Worm (Caenorhabditis elegans) whole organism, L3 larva: ENCODE data around the gene pmp-5.
A peak's percentile ranks its signal among the peaks of the same experiment; 100 is the strongest.

Experiments used
- R02D3.7 ChIP-seq: fragments of 150-350 bp; optimal IDR thresholded peaks from 2 replicates; lab custom pipeline; 2014; ENCODE audit warnings: missing biosample characterization, missing genetic modification characterization
- ZK546.5 ChIP-seq: sonication (generic microtip); optimal IDR thresholded peaks from 2 replicates; lab custom pipeline; 2017; ENCODE audit warnings: missing biosample characterization, missing genetic modification characterization
- aly-2 ChIP-seq: fragments of 150-350 bp; optimal IDR thresholded peaks from 2 replicates; lab custom pipeline; 2014; ENCODE audit warnings: missing biosample characterization, missing genetic modification characterization
- ama-1 ChIP-seq: fragments of 150-350 bp; optimal IDR thresholded peaks from 2 replicates; lab custom pipeline; 2018
- ceh-16 ChIP-seq: sonication (generic microtip); optimal IDR thresholded peaks from 2 replicates; lab custom pipeline; 2017; ENCODE audit warnings: missing biosample characterization, missing genetic modification characterization
- ceh-82 ChIP-seq: fragments of 150-350 bp; optimal IDR thresholded peaks from 2 replicates; lab custom pipeline; 2014; ENCODE audit warnings: missing biosample characterization, missing genetic modification characterization
- daf-12 ChIP-seq: fragments of 150-350 bp; optimal IDR thresholded peaks from 2 replicates; lab custom pipeline; 2014; ENCODE audit warnings: missing biosample characterization, missing genetic modification reagents, missing genetic modification characterization
- egl-27 ChIP-seq: sonication (generic microtip); optimal IDR thresholded peaks from 4 replicates; lab custom pipeline; 2017; ENCODE audit warnings: missing biosample characterization, missing genetic modification reagents, missing genetic modification characterization
- elt-1 ChIP-seq: fragments of 150-350 bp; optimal IDR thresholded peaks from 2 replicates; lab custom pipeline; 2014; ENCODE audit warnings: missing biosample characterization, missing genetic modification characterization
- elt-2 ChIP-seq: sonication (generic microtip); optimal IDR thresholded peaks from 2 replicates; lab custom pipeline; 2016; ENCODE audit warnings: missing genetic modification reagents, mild to moderate bottlenecking, missing genetic modification characterization, missing compliant biosample characterization
- elt-3 ChIP-seq, 3 experiments: fragments of 150-350 bp in 1 of 3; sonication (generic microtip) in 2 of 3; optimal IDR thresholded peaks; 2 replicates in 2 of 3; 4 replicates in 1 of 3; lab custom pipeline; 2014 to 2017; ENCODE audit warnings: missing biosample characterization in 3 of 3, missing genetic modification characterization in 3 of 3
- eor-1 ChIP-seq, 2 experiments: fragments of 150-350 bp; optimal IDR thresholded peaks; 2 replicates each; lab custom pipeline; 2014 to 2018; ENCODE audit warnings: missing biosample characterization in 2 of 2, missing genetic modification characterization in 2 of 2
- fkh-10 ChIP-seq: sonication (generic microtip); optimal IDR thresholded peaks from 2 replicates; lab custom pipeline; 2017; ENCODE audit warnings: missing biosample characterization, missing genetic modification reagents, missing genetic modification characterization
- fkh-2 ChIP-seq: fragments of 150-350 bp; optimal IDR thresholded peaks from 2 replicates; lab custom pipeline; 2014; ENCODE audit warnings: missing biosample characterization, missing genetic modification reagents, missing genetic modification characterization
- hmg-11 ChIP-seq: sonication (generic microtip); optimal IDR thresholded peaks from 2 replicates; lab custom pipeline; 2016; ENCODE audit warnings: missing genetic modification characterization, missing compliant biosample characterization
- jun-1 ChIP-seq: fragments of 150-350 bp; optimal IDR thresholded peaks from 2 replicates; lab custom pipeline; 2014; ENCODE audit warnings: missing biosample characterization, missing genetic modification reagents, missing genetic modification characterization
- lin-15B ChIP-seq: fragments of 150-350 bp; optimal IDR thresholded peaks from 2 replicates; lab custom pipeline; 2014; ENCODE audit warnings: missing biosample characterization, missing genetic modification characterization
- lin-39 ChIP-seq: fragments of 150-350 bp; optimal IDR thresholded peaks from 2 replicates; lab custom pipeline; 2018; ENCODE audit warnings: missing biosample characterization, missing genetic modification reagents, missing genetic modification characterization
- mdl-1 ChIP-seq: fragments of 150-350 bp; optimal IDR thresholded peaks from 2 replicates; lab custom pipeline; 2014; ENCODE audit warnings: missing biosample characterization, missing genetic modification characterization
- nfya-1 ChIP-seq: sonication (generic microtip); optimal IDR thresholded peaks from 2 replicates; lab custom pipeline; 2017; ENCODE audit warnings: missing genetic modification characterization, mild to moderate bottlenecking, missing compliant biosample characterization, antibody characterized with exemption, moderate library complexity; ENCODE audit not compliant: insufficient read depth
- nhr-11 ChIP-seq: fragments of 150-350 bp; optimal IDR thresholded peaks from 2 replicates; lab custom pipeline; 2014; ENCODE audit warnings: missing biosample characterization, missing genetic modification characterization
- nhr-237 ChIP-seq: fragments of 150-350 bp; optimal IDR thresholded peaks from 2 replicates; lab custom pipeline; 2014; ENCODE audit warnings: missing biosample characterization, missing genetic modification characterization
- nhr-43 ChIP-seq: sonication (generic microtip); optimal IDR thresholded peaks from 2 replicates; lab custom pipeline; 2016; ENCODE audit warnings: mild to moderate bottlenecking, missing genetic modification characterization, missing compliant biosample characterization; ENCODE audit not compliant: poor library complexity, severe bottlenecking
- nhr-67 ChIP-seq: fragments of 150-350 bp; optimal IDR thresholded peaks from 2 replicates; lab custom pipeline; 2014; ENCODE audit warnings: missing biosample characterization, missing genetic modification characterization
- nhr-76 ChIP-seq: fragments of 150-350 bp; sonication (generic microtip); optimal IDR thresholded peaks from 5 replicates; lab custom pipeline; 2014; ENCODE audit warnings: missing biosample characterization, missing genetic modification characterization
- nhr-77 ChIP-seq: fragments of 150-350 bp; optimal IDR thresholded peaks from 2 replicates; lab custom pipeline; 2014; ENCODE audit warnings: missing biosample characterization, missing genetic modification characterization
- pha-4 ChIP-seq: fragments of 150-350 bp; optimal IDR thresholded peaks from 2 replicates; lab custom pipeline; 2014; ENCODE audit warnings: missing biosample characterization, missing genetic modification reagents, missing genetic modification characterization
- pqm-1 ChIP-seq: fragments of 150-350 bp; optimal IDR thresholded peaks from 2 replicates; lab custom pipeline; 2017; ENCODE audit warnings: missing biosample characterization, missing genetic modification characterization, inconsistent platforms
- sea-2 ChIP-seq: fragments of 150-350 bp; sonication (generic microtip); optimal IDR thresholded peaks from 4 replicates; lab custom pipeline; 2014; ENCODE audit warnings: missing biosample characterization, missing genetic modification reagents, missing genetic modification characterization
- skn-1 ChIP-seq: fragments of 150-350 bp; optimal IDR thresholded peaks from 2 replicates; lab custom pipeline; 2014; ENCODE audit warnings: missing biosample characterization, missing genetic modification characterization
- snpc-4 ChIP-seq: fragments of 150-350 bp; optimal IDR thresholded peaks from 2 replicates; lab custom pipeline; 2014; ENCODE audit warnings: missing biosample characterization, missing genetic modification characterization
- tbx-2 ChIP-seq: sonication (generic microtip); optimal IDR thresholded peaks from 2 replicates; lab custom pipeline; 2016; ENCODE audit warnings: mild to moderate bottlenecking, missing genetic modification characterization, missing compliant biosample characterization
- unc-39 ChIP-seq: sonication (generic microtip); optimal IDR thresholded peaks from 4 replicates; lab custom pipeline; 2017; ENCODE audit warnings: missing biosample characterization, missing genetic modification characterization
- unc-62 ChIP-seq: fragments of 150-350 bp; sonication (generic microtip); optimal IDR thresholded peaks from 4 replicates; lab custom pipeline; 2014; ENCODE audit warnings: missing biosample characterization, missing genetic modification reagents, missing genetic modification characterization
- zag-1 ChIP-seq: fragments of 150-350 bp; optimal IDR thresholded peaks from 2 replicates; lab custom pipeline; 2014; ENCODE audit warnings: missing biosample characterization, missing genetic modification characterization
- ztf-4 ChIP-seq: fragments of 150-350 bp; optimal IDR thresholded peaks from 2 replicates; lab custom pipeline; 2014; ENCODE audit warnings: missing biosample characterization, missing genetic modification characterization

The pmp-5 gene

DNA sequence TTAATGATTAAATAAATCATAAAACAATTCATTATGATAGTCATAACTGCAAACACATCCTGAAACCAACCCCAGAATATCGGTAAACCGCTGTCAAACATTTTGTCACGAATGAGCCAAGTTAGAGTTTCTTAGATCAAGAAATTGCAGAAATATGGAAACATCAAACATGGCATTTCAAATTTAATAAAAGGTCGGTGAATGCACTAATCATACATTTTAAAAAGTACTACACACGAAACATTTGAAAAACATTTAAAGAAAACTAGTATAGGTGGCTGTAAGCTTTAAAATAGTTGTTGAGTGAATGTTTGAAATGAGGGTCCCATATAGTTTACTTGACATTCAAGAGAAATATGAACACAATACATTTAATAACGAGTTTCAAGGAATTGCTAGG, 3.1 kb upstream of the pmp-5 start, which contains the start of gene str-180:
Gene str-180 (minus strand): TSS at position 101 of the 400 bp plus-strand sequence.
- TF ChIP-seq skn-1, result no peak
- no peak for TF ChIP-seq ceh-16 (tag; lab: Kevin White, UChicago)
- no peak for TF ChIP-seq eor-1 (tag; optimal IDR thresholded peaks at IDR 0.05; lab: Kevin White, UChicago)
- no peak for TF ChIP-seq fkh-10 (GFP tag; lab: Kevin White, UChicago)
- no peak for TF ChIP-seq tbx-2 (tag; lab: Kevin White, UChicago)
- no peak for TF ChIP-seq mdl-1 (tag; lab: Kevin White, UChicago)
- TF ChIP-seq zag-1 (tag; lab: Kevin White, UChicago), result no peak

DNA sequence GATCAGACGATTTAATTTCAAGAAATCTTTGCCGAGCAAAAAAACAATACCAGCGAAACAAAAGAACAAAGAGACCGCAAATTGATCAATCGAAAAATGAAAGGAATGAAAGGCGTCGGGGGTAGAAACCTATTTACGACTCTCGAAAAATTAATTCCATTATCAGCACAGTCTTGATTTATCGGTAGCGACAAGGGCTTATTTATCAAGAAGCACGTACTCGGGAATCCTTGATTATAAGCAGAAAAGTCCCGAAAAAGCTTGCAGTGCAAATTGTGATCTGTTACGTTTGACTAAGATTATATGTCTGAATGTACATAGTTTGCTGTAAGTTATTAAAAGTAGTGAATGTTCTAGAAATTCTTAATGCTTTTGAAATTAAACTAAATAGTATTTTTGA, 944 bp upstream of the pmp-5 start:
- TF ChIP-seq elt-1 (tag; lab: Kevin White, UChicago), result no peak
- TF ChIP-seq snpc-4, result no peak
- TF ChIP-seq ztf-4, result no peak
- TF ChIP-seq ZK546.5, result no peak
- peak; percentile 76 for TF ChIP-seq pqm-1 (tag; lab: Kevin White, UChicago)
- no peak for TF ChIP-seq sea-2 (GFP tag; lab: Kevin White, UChicago)
- TF ChIP-seq elt-2 (tag; lab: Kevin White, UChicago), result peak; percentile 58

DNA sequence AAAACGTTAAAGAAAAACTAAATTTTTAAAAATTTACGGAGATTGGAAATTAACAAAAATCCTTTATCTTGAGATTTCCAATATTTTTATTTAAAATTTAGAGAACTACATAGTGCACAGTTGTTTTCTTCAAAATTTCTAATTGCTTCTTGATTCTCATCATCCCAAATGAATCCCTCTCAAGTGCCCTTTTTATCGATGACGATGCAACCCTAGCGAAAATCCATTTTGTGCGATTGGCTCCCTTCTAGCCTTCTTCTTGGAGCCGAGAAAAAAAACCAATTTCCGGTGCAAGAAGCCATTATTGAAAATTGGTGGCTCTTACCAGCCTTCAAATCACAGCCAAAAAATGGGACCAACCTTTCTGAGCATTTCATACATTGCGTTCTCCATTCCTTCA, 3.1 kb downstream of the pmp-5 start:
- TF ChIP-seq fkh-10 (GFP tag; lab: Kevin White, UChicago), result no peak

DNA sequence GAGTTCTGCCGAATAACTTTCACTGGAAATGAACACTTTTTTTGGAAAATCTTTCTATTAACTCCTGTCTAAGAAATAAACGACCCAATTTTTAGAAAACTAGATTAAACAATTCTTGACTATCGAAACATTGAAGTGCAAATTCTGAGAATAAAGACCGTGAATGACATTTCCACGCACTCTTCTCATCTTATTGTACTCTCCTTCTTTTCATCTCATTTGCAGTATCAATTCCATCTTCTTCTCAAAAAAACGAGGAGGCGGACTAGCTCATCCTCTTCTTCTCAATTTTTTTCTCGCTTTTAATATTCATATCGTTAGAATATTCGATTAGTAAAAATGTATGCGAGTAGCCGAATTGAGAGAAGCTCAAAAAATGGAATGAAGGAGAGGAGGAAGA, 4.0 kb downstream of the pmp-5 start:
- TF ChIP-seq R02D3.7 (tag; lab: Kevin White, UChicago) (no peak), eor-1 (tag; optimal IDR thresholded peaks at IDR 0.05; lab: Kevin White, UChicago) (no peak), fkh-2 (tag; lab: Kevin White, UChicago) (no peak), unc-39 (tag; lab: Kevin White, UChicago) (no peak), nhr-43 (tag; lab: Kevin White, UChicago) (no peak), daf-12 (no peak), aly-2 (no peak), nhr-11 (tag; lab: Kevin White, UChicago) (no peak), nhr-67 (tag; lab: Kevin White, UChicago) (no peak), egl-27 (tag; lab: Kevin White, UChicago) (no peak), skn-1 (no peak), jun-1 (no peak), nhr-237 (tag; lab: Kevin White, UChicago) (no peak), elt-2 (tag; lab: Kevin White, UChicago) (no peak), pqm-1 (tag; lab: Kevin White, UChicago) (no peak), hmg-11 (tag; lab: Kevin White, UChicago) (no peak)

DNA sequence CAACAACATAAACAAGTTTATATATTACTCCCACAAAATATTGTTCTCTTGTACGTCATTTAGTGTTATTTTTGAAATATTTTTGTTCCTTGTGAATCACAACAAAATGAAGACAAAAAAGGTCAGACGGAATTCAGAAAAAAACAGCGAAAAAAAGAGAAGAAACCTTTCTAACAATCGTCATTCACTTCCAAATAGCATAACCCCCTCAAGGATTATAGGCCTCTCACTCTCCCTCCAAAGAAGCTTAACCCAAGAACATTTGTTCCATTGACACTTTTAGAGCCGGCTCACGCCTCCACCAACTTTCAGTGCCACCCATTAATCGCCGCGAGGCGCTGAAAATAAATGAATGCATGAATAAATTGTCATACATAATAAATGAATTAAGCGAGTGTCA, 6.1 kb downstream of the pmp-5 start:
- TF ChIP-seq fkh-10 (GFP tag; lab: Kevin White, UChicago), result no peak
- TF ChIP-seq lin-39 (tag; lab: Kevin White, UChicago), result peak; percentile 24
- TF ChIP-seq ama-1 (lab: Kevin White, UChicago), result no peak
- TF ChIP-seq eor-1 (tag; optimal IDR thresholded peaks at IDR 0.05; lab: Kevin White, UChicago), result no peak
- TF ChIP-seq nhr-43 (tag; lab: Kevin White, UChicago), result no peak

DNA sequence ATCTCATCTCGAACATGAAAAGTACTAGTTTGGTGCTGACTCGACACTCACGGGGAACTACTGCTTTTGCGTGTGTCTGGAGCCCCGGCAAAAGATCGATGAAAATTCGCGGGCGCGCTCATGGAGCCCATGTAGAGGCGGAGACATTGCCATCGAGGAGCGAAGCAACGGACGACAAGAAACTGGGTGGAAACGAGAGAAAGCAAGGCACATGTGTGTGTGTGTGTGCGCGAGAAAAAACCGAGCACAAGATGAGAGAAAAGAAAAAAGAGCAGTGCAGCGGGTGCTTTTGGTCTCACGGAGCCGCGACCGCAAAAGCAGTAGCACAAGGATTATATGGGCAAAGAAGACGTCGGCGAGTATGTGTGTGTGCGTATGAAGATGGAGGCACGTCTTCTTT, 6.8 kb downstream of the pmp-5 start:
- TF ChIP-seq pha-4 (no peak), ceh-82 (tag; lab: Kevin White, UChicago) (peak; percentile 85), nhr-76 (tag; lab: Kevin White, UChicago) (no peak), elt-3 (tag; optimal IDR thresholded peaks at IDR 0.05; lab: Kevin White, UChicago) (no peak), fkh-2 (tag; lab: Kevin White, UChicago) (no peak), lin-39 (tag; lab: Kevin White, UChicago) (peak; percentile 86), aly-2 (no peak), sea-2 (GFP tag; lab: Kevin White, UChicago) (no peak), unc-62 (GFP tag; lab: Kevin White, UChicago) (peak; percentile 9), snpc-4 (peak; percentile 81), hmg-11 (tag; lab: Kevin White, UChicago) (peak; percentile 83), lin-15B (tag; lab: Kevin White, UChicago) (peak; percentile 52), tbx-2 (tag; lab: Kevin White, UChicago) (peak; percentile 5), nfya-1 (peak; percentile 57), nhr-77 (tag; lab: Kevin White, UChicago) (no peak), ceh-16 (tag; lab: Kevin White, UChicago) (no peak)
